Worm (Caenorhabditis elegans): Measurements from ENCODE around the gene C38D9.2.

The C38D9.2 gene

ce11 chrV:17532686-17533085 lies 34.3 kb upstream of the C38D9.2 start, which contains the start of gene C18D4.3:
C18D4.3 (minus strand) TSS chrV:17532786.
- TF ChIP-seq lin-13 (tag; optimal IDR thresholded peaks at IDR 0.05) = no peak
- TF ChIP-seq zip-8 (tag; optimal IDR thresholded peaks at IDR 0.05) = no peak
- TF ChIP-seq tbx-8 (GFP tag; optimal IDR thresholded peaks at IDR 0.05) = no peak
- no peak for TF ChIP-seq ceh-39 (tag; optimal IDR thresholded peaks at IDR 0.05)
- TF ChIP-seq ceh-43 (GFP tag; optimal IDR thresholded peaks at IDR 0.05) = no peak
- no peak for TF ChIP-seq sptf-1 (tag; optimal IDR thresholded peaks at IDR 0.05)
- no peak for TF ChIP-seq mls-2 (tag; optimal IDR thresholded peaks at IDR 0.05)
- no peak for TF ChIP-seq elt-3 (tag; optimal IDR thresholded peaks at IDR 0.05)
- TF ChIP-seq ceh-83 (GFP tag; optimal IDR thresholded peaks at IDR 0.05) = no peak
- TF ChIP-seq nhr-2 (tag; optimal IDR thresholded peaks at IDR 0.05) = no peak
- TF ChIP-seq snpc-4 (tag; optimal IDR thresholded peaks at IDR 0.05) = no peak
- no peak for TF ChIP-seq nhr-12 (tag; optimal IDR thresholded peaks at IDR 0.05)
- no peak for TF ChIP-seq unc-120 (tag; optimal IDR thresholded peaks at IDR 0.05; ENCODE audit: poor library complexity, severe bottlenecking)
- TF ChIP-seq mab-5 (tag; optimal IDR thresholded peaks at IDR 0.05) = no peak
- TF ChIP-seq M03D4.4 (tag; optimal IDR thresholded peaks at IDR 0.05) = no peak
- TF ChIP-seq pha-4 (tag; optimal IDR thresholded peaks at IDR 0.05) = no peak
- no peak for TF ChIP-seq nhr-237 (tag; optimal IDR thresholded peaks at IDR 0.05)
- no peak for TF ChIP-seq bed-3 (GFP tag; optimal IDR thresholded peaks at IDR 0.05)

ce11 chrV:17533200-17533599 lies 33.8 kb upstream of the C38D9.2 start:
- TF ChIP-seq nhr-76 (tag; optimal IDR thresholded peaks at IDR 0.05) = no peak
- no peak for TF ChIP-seq mab-5 (tag; optimal IDR thresholded peaks at IDR 0.05)
- TF ChIP-seq nhr-2 (tag; optimal IDR thresholded peaks at IDR 0.05) = no peak
- no peak for TF ChIP-seq ztf-11 (tag; optimal IDR thresholded peaks at IDR 0.05)
- no peak for TF ChIP-seq nhr-28 (tag; optimal IDR thresholded peaks at IDR 0.05)
- TF ChIP-seq lin-13 (tag; optimal IDR thresholded peaks at IDR 0.05) = no peak
- TF ChIP-seq mls-2 (tag; optimal IDR thresholded peaks at IDR 0.05) = no peak
- no peak for TF ChIP-seq drap-1 (GFP tag; optimal IDR thresholded peaks at IDR 0.05)
- no peak for TF ChIP-seq flh-1 (GFP tag; optimal IDR thresholded peaks at IDR 0.05)

- TF ChIP-seq drap-1 (GFP tag; optimal IDR thresholded peaks at IDR 0.05) (peak; percentile 38), unc-120 (tag; optimal IDR thresholded peaks at IDR 0.05; ENCODE audit: poor library complexity, severe bottlenecking) (no peak)
Observed at ce11 chrV:17538279-17538896, 28.6 kb upstream of the C38D9.2 start, which contains the start of gene C18D4.6. C18D4.6 (minus strand) TSS chrV:17538375.

- no peak for TF ChIP-seq nhr-237 (tag; optimal IDR thresholded peaks at IDR 0.05)
- TF ChIP-seq unc-120 (tag; optimal IDR thresholded peaks at IDR 0.05; ENCODE audit: poor library complexity, severe bottlenecking) = peak; percentile 67
- peak; percentile 68 for TF ChIP-seq hlh-1 (tag; optimal IDR thresholded peaks at IDR 0.05)
- TF ChIP-seq ceh-39 (tag; optimal IDR thresholded peaks at IDR 0.05) = no peak
- TF ChIP-seq pha-4 (tag; optimal IDR thresholded peaks at IDR 0.05) = no peak
Observed at ce11 chrV:17539289-17539688, 27.7 kb upstream of the C38D9.2 start.

ce11 chrV:17540295-17540694 lies 26.7 kb upstream of the C38D9.2 start, which contains the start of gene srz-25:
srz-25 (plus strand) TSS chrV:17540595.
- no peak for TF ChIP-seq ham-2 (GFP tag; optimal IDR thresholded peaks at IDR 0.05)
- no peak for TF ChIP-seq bed-3 (GFP tag; optimal IDR thresholded peaks at IDR 0.05)
- TF ChIP-seq nhr-12 (tag; optimal IDR thresholded peaks at IDR 0.05) = no peak
- no peak for TF ChIP-seq ceh-83 (GFP tag; optimal IDR thresholded peaks at IDR 0.05)
- TF ChIP-seq ces-1 (GFP tag; optimal IDR thresholded peaks at IDR 0.05) = no peak
- no peak for TF ChIP-seq drap-1 (GFP tag; optimal IDR thresholded peaks at IDR 0.05)
- TF ChIP-seq hlh-1 (tag; optimal IDR thresholded peaks at IDR 0.05) = no peak
- no peak for TF ChIP-seq elt-1 (tag; optimal IDR thresholded peaks at IDR 0.05; ENCODE audit: borderline replicate concordance, insufficient read depth)
- no peak for TF ChIP-seq lin-13 (tag; optimal IDR thresholded peaks at IDR 0.05)
- no peak for TF ChIP-seq tbx-8 (GFP tag; optimal IDR thresholded peaks at IDR 0.05)
- TF ChIP-seq pha-4 (tag; optimal IDR thresholded peaks at IDR 0.05) = no peak
- no peak for TF ChIP-seq snpc-4 (tag; optimal IDR thresholded peaks at IDR 0.05)
- no peak for TF ChIP-seq unc-39 (tag; optimal IDR thresholded peaks at IDR 0.05)
- TF ChIP-seq ztf-11 (tag; optimal IDR thresholded peaks at IDR 0.05) = no peak
- TF ChIP-seq ceh-43 (GFP tag; optimal IDR thresholded peaks at IDR 0.05) = no peak
- TF ChIP-seq nhr-2 (tag; optimal IDR thresholded peaks at IDR 0.05) = no peak
- TF ChIP-seq nhr-237 (tag; optimal IDR thresholded peaks at IDR 0.05) = no peak
- TF ChIP-seq blmp-1 (tag; optimal IDR thresholded peaks at IDR 0.05) = no peak
- TF ChIP-seq nhr-76 (tag; optimal IDR thresholded peaks at IDR 0.05) = no peak
